Fruit fly (Drosophila melanogaster) whole organism, wandering third instar larva: Measurements from ENCODE around the gene Syx5.

Source experiments
- Abd-B ChIP-seq: fragments of >200 bp; optimal IDR thresholded peaks from 2 replicates; lab custom pipeline; 2017; ENCODE audit warnings: missing biosample characterization, missing genetic modification characterization
- CG32264 ChIP-seq: fragments of 200-800 bp; sonication (Bioruptor generic); optimal IDR thresholded peaks from 2 replicates; lab custom pipeline; 2016; ENCODE audit warnings: missing biosample characterization, missing genetic modification characterization
- CG9705 ChIP-seq: fragments of 200-800 bp; sonication (Bioruptor generic); optimal IDR thresholded peaks from 2 replicates; lab custom pipeline; 2018; ENCODE audit warnings: missing biosample characterization, mild to moderate bottlenecking, missing genetic modification characterization
- CrebA ChIP-seq: fragments of 200-800 bp; sonication (Bioruptor generic); optimal IDR thresholded peaks from 2 replicates; lab custom pipeline; 2016; ENCODE audit warnings: missing biosample characterization, mild to moderate bottlenecking, missing genetic modification characterization, borderline replicate concordance
- Dfd ChIP-seq: fragments of >200 bp; optimal IDR thresholded peaks from 2 replicates; lab custom pipeline; 2017; ENCODE audit warnings: missing biosample characterization, missing genetic modification characterization
- Dif ChIP-seq: fragments of 200-275, 200-300 bp; sonication (Bioruptor generic); optimal IDR thresholded peaks from 2 replicates; lab custom pipeline; 2018; ENCODE audit warnings: missing biosample characterization, missing genetic modification characterization; ENCODE audit not compliant: partially characterized antibody
- GATAd ChIP-seq: sonication (Bioruptor generic); optimal IDR thresholded peaks from 2 replicates; lab custom pipeline; 2016; ENCODE audit warnings: missing biosample characterization, missing genetic modification characterization
- HLH106 ChIP-seq: fragments of 200-800 bp; optimal IDR thresholded peaks from 3 replicates; lab custom pipeline; 2019; ENCODE audit warnings: missing biosample characterization, mild to moderate bottlenecking, missing genetic modification characterization, moderate library complexity
- Hr78 ChIP-seq: fragments of >200 bp; optimal IDR thresholded peaks from 2 replicates; lab custom pipeline; 2017; ENCODE audit warnings: missing biosample characterization, missing genetic modification characterization
- Hr83 ChIP-seq: fragments of 200-300 bp; sonication (Bioruptor generic); optimal IDR thresholded peaks from 2 replicates; lab custom pipeline; 2016; ENCODE audit warnings: missing biosample characterization, mild to moderate bottlenecking, missing genetic modification characterization, moderate library complexity; ENCODE audit not compliant: poor library complexity, severe bottlenecking
- Jra ChIP-seq: sonication (Bioruptor generic); optimal IDR thresholded peaks from 2 replicates; lab custom pipeline; 2016; ENCODE audit warnings: missing biosample characterization, missing genetic modification characterization
- Myc ChIP-seq: fragments of >200 bp; optimal IDR thresholded peaks from 2 replicates; lab custom pipeline; 2017
- N ChIP-seq: fragments of >200 bp; optimal IDR thresholded peaks from 2 replicates; lab custom pipeline; 2018; ENCODE audit warnings: missing biosample characterization, missing external identifiers, missing genetic modification characterization
- OdsH ChIP-seq: fragments of 200-800 bp; sonication (Bioruptor generic); optimal IDR thresholded peaks from 2 replicates; lab custom pipeline; 2016; ENCODE audit warnings: missing biosample characterization, mild to moderate bottlenecking, missing genetic modification characterization
- Rel ChIP-seq, 2 experiments: fragments of 200-800 bp; sonication (Bioruptor generic) in 1 of 2; optimal IDR thresholded peaks; 2 replicates in 1 of 2; 3 replicates in 1 of 2; lab custom pipeline; 2016 to 2019; ENCODE audit warnings: mild to moderate bottlenecking in 2 of 2, missing biosample characterization in 2 of 2, missing genetic modification characterization in 2 of 2, moderate library complexity in 1 of 2
- Sp1 ChIP-seq: fragments of 200-800 bp; sonication (Bioruptor generic); optimal IDR thresholded peaks from 3 replicates; lab custom pipeline; 2019; ENCODE audit warnings: missing biosample characterization, mild to moderate bottlenecking, missing genetic modification characterization, moderate library complexity
- Vsx2 ChIP-seq: fragments of 200-300, 225-300 bp; sonication (Bioruptor generic); optimal IDR thresholded peaks from 2 replicates; lab custom pipeline; 2018; ENCODE audit warnings: missing biosample characterization, missing genetic modification characterization; ENCODE audit not compliant: partially characterized antibody
- brk ChIP-seq: fragments of 200-800 bp; sonication (Bioruptor generic); optimal IDR thresholded peaks from 2 replicates; lab custom pipeline; 2016; ENCODE audit warnings: missing biosample characterization, mild to moderate bottlenecking, missing genetic modification characterization
- dl ChIP-seq, 2 experiments: fragments of 175-275, 200-275 bp in 1 of 2; fragments of 200-275 bp in 1 of 2; sonication (Bioruptor generic); optimal IDR thresholded peaks; lab custom pipeline; 2018; ENCODE audit warnings: mild to moderate bottlenecking in 2 of 2, missing biosample characterization in 2 of 2, missing genetic modification characterization in 2 of 2, moderate library complexity in 2 of 2; ENCODE audit not compliant: partially characterized antibody in 2 of 2, insufficient read depth in 1 of 2
- dsf ChIP-seq: sonication (Bioruptor generic); optimal IDR thresholded peaks from 2 replicates; lab custom pipeline; 2016; ENCODE audit warnings: missing biosample characterization, missing genetic modification characterization, borderline replicate concordance
- ey ChIP-seq: fragments of 200-800 bp; sonication (Bioruptor generic); optimal IDR thresholded peaks from 2 replicates; lab custom pipeline; 2016; ENCODE audit warnings: missing biosample characterization, missing genetic modification characterization
- foxo ChIP-seq, 2 experiments: fragments of 200-800 bp; sonication (Bioruptor generic); optimal IDR thresholded peaks; 2 replicates in 1 of 2; 3 replicates in 1 of 2; lab custom pipeline; 2016 to 2017; ENCODE audit warnings: missing biosample characterization in 2 of 2, missing genetic modification characterization in 2 of 2
- fru ChIP-seq: fragments of 200-800 bp; sonication (Bioruptor generic); optimal IDR thresholded peaks from 3 replicates; lab custom pipeline; 2016; ENCODE audit warnings: missing biosample characterization, mild to moderate bottlenecking, missing genetic modification characterization
- h ChIP-seq: fragments of 200-800 bp; sonication (Bioruptor generic); optimal IDR thresholded peaks from 3 replicates; lab custom pipeline; 2016; ENCODE audit warnings: missing biosample characterization, mild to moderate bottlenecking, missing genetic modification characterization
- jim ChIP-seq: fragments of 175-275, 200-325 bp; sonication (Bioruptor generic); optimal IDR thresholded peaks from 2 replicates; lab custom pipeline; 2016; ENCODE audit warnings: missing biosample characterization, mild to moderate bottlenecking, missing genetic modification characterization
- lola ChIP-seq: fragments of >200 bp; optimal IDR thresholded peaks from 2 replicates; lab custom pipeline; 2017; ENCODE audit warnings: missing biosample characterization, missing genetic modification characterization
- pan ChIP-seq: fragments of >200 bp; optimal IDR thresholded peaks from 2 replicates; lab custom pipeline; 2017
- psq ChIP-seq: fragments of 200-800 bp; sonication (Bioruptor generic); optimal IDR thresholded peaks from 3 replicates; lab custom pipeline; 2017; ENCODE audit warnings: missing biosample characterization, mild to moderate bottlenecking, missing genetic modification characterization, moderate library complexity
- rgr ChIP-seq: fragments of 200-800 bp; sonication (Bioruptor generic); optimal IDR thresholded peaks from 3 replicates; lab custom pipeline; 2016; ENCODE audit warnings: missing biosample characterization, mild to moderate bottlenecking, missing genetic modification characterization
- sage ChIP-seq: fragments of 200-800 bp; sonication (Bioruptor generic); optimal IDR thresholded peaks from 2 replicates; lab custom pipeline; 2016; ENCODE audit warnings: missing biosample characterization, mild to moderate bottlenecking, missing genetic modification characterization
- sv ChIP-seq: fragments of 200-800 bp; sonication (Bioruptor generic); optimal IDR thresholded peaks from 3 replicates; lab custom pipeline; 2016; ENCODE audit warnings: missing biosample characterization, missing genetic modification characterization
- tai ChIP-seq: sonication (Bioruptor generic); optimal IDR thresholded peaks from 2 replicates; lab custom pipeline; 2016; ENCODE audit warnings: missing biosample characterization, missing genetic modification characterization
- usp ChIP-seq: fragments of >200 bp; optimal IDR thresholded peaks from 2 replicates; lab custom pipeline; 2017; ENCODE audit warnings: missing biosample characterization, missing genetic modification characterization
- woc ChIP-seq: sonication (Bioruptor generic); optimal IDR thresholded peaks from 2 replicates; lab custom pipeline; 2016; ENCODE audit warnings: missing biosample characterization, mild to moderate bottlenecking, missing genetic modification characterization

The Syx5 gene

DNA sequence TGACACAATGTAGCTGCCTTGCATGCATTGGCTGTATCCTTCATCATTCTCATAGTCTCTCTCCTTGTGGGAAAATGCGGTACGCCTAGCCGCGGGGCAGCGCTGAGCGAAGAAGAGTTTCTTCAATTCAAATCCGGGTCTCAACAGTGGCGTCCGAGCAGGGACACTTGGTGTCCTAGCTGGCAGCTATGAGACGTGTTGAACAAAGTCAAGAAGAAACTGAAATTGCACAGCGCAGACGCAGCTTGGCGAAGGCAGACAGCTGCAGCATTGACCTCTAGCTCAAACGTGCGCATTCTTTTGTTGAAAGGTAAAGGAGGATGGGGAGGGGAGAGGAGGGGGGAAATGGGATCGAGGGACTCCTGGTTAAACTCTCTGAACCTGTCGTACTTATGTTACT, 43.4 kb upstream of the Syx5 start:
- TF ChIP-seq HLH106 (tag; lab: Kevin White, UChicago) = no peak
- TF ChIP-seq dsf (GFP tag; lab: Kevin White, UChicago) = no peak
- no peak for TF ChIP-seq sage
- TF ChIP-seq, all 38 proteins: peak for 0

DNA sequence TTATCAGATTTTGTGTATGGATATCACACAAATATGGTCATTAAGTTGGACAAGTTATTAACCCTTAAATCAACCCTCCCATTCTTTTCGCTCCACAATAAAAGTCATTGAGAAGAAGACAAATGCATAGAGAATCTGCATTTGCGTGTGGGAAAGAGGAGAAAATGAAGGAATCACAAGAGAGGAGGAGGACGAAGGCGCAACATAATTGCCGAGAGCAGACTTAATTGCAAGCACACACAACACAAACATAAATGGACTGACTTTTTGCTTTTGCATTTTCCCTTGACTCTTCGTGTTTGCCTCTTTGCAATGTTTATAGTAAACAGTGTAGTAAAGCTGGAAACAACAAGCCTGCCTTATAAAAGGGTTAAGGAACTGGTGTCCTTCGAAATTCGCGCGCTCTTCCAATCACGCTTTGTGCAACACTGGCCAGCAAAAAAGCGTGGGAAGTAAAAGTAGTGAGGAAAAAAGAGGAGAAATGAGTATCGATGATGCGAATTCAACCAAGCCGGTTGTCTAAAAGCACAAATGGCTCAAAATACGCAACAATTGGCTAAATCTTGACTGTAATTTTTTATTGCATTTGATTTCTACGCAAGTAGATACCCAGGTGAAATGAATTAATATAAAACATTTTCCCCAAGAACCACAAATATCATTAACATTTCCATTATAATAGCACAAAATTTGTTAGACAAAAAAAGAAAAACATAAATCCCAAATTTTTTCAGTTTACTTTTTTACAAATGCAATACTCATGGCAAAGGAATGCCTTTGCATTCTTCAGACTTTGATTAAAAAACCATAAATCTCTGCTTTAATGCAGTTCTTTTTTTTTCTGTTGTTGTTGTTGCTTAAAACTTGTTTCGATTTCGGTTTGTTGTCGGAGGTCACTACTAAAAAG, 39.7 kb upstream of the Syx5 start:
- TF ChIP-seq N (no peak), h (no peak), Hr83 (peak; percentile 27), foxo (GFP tag; optimal IDR thresholded peaks at IDR 0.05; lab: Kevin White, UChicago) (peak in 1 of 2 experiments; percentile 18), fru (GFP tag; lab: Kevin White, UChicago) (no peak), lola (GFP tag; lab: Kevin White, UChicago) (no peak), Dfd (GFP tag; lab: Kevin White, UChicago) (no peak), usp (no peak), psq (peak; percentile 82), dl (GFP tag; optimal IDR thresholded peaks at IDR 0.05; lab: Kevin White, UChicago; ENCODE audit: insufficient read depth in 1 of 2, partially characterized antibody in 2 of 2) (no peak), ey (GFP tag; lab: Kevin White, UChicago) (peak; percentile 3)

DNA sequence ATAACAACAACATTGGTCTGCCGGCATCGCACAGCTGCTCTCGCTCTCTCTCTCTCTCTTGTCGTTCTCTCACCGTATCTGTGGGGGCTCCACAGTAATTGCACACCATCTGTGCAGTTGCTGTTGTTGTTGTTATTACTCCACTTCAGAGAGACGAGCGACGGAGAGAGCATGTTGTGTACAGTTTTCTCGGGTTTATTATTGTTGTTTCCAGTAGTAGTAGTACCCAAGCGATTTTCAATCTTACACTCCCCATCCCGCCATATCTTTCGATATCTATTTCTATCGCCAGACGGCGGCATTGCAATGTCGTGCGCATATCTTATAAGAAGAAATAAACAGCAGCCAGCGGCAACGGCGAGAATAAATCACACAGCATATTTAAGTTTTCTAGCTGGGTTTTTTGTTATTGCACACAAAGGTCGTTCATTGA, 39.0 kb upstream of the Syx5 start:
- TF ChIP-seq Dif (GFP tag; lab: Kevin White, UChicago) (peak; percentile 77), foxo (GFP tag; optimal IDR thresholded peaks at IDR 0.05; lab: Kevin White, UChicago) (no peak), Rel (GFP tag; optimal IDR thresholded peaks at IDR 0.05; lab: Kevin White, UChicago) (no peak), Rel (tag; optimal IDR thresholded peaks at IDR 0.05; lab: Kevin White, UChicago) (peak; percentile 53), lola (GFP tag; lab: Kevin White, UChicago) (no peak), ey (GFP tag; lab: Kevin White, UChicago) (no peak), jim (GFP tag; lab: Kevin White, UChicago) (no peak), CG9705 (GFP tag; lab: Kevin White, UChicago) (no peak), dl (GFP tag; optimal IDR thresholded peaks at IDR 0.05; lab: Kevin White, UChicago; ENCODE audit: insufficient read depth in 1 of 2, partially characterized antibody in 2 of 2) (peak; percentile 67 to 71), fru (GFP tag; lab: Kevin White, UChicago) (peak; percentile 86), Hr78 (GFP tag; lab: Kevin White, UChicago) (no peak), Vsx2 (GFP tag; lab: Kevin White, UChicago) (peak; percentile 44)

DNA sequence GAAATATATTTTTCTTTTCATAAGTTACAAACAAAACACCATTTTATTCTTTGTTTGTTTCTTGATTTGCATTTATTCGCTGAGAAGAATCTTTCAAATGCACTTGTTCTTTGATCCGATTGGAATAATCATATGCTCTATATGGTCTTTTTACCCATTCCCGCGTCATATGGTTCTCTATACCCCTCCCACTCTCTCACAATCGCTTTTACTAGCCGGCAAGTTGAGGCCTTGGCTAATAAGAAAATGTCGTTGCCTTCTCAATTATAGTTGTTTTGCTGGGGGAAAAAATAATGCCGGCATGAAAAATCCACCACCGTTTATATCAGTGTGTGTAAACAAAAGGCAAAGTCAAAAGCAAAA, 38.3 kb upstream of the Syx5 start:
- no peak for TF ChIP-seq GATAd
- TF ChIP-seq pan (lab: Kevin White, UChicago) = no peak
- no peak for TF ChIP-seq dl (GFP tag; optimal IDR thresholded peaks at IDR 0.05; lab: Kevin White, UChicago; ENCODE audit: insufficient read depth in 1 of 2, partially characterized antibody in 2 of 2)
- TF ChIP-seq lola (GFP tag; lab: Kevin White, UChicago) = no peak
- no peak for TF ChIP-seq CrebA (GFP tag; lab: Kevin White, UChicago)

DNA sequence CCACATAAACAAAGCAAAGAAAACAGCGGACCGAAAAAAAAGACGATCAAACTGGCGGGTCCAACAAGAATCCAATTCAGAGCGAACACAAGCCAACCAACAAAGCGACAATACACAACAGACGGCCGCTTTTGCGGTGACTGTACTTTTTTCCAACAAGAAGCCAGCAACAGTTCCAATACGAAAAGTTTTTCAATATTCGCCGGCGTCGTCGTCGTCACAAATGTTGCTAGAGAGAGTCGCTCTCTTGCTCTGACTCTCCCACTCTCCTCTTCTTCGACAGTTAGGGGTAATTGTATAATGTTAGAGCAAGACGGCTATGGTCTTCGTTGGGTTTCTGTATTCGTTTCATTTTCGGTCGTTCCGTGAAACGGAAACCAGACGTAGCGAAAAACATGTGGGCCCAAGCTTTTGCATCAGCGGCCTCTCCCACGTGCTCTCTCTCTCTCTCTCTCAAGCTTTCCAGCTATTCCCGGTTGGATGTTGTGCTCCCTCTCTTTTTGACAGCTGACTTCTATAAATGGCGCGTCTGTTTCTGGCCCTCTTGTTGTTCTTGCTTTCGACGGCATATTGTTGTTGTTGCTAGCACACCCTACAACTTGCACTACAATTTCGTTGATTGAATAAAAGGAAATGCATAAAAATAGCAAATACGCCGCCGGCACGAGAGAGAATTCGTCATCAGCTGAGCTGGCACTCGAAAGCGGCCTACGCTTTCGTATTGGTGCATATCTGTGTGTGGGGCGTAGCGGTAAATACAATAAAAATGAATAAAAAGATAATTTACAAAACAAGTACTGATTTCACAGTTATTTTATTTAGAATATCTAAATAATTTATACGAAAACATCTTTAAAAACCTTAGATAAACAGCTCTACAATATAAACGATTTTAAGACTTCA, 37.7 kb upstream of the Syx5 start:
- TF ChIP-seq Dif (GFP tag; lab: Kevin White, UChicago) = peak; percentile 92
- TF ChIP-seq Hr83 = peak; percentile 78
- peak; percentile 89 for TF ChIP-seq Sp1 (GFP tag; lab: Kevin White, UChicago)
- no peak for TF ChIP-seq lola (GFP tag; lab: Kevin White, UChicago)
- TF ChIP-seq rgr (GFP tag; lab: Kevin White, UChicago) = peak; percentile 89
- no peak for TF ChIP-seq GATAd
- peak; percentile 76 for TF ChIP-seq sage
- peak; percentile 70 for TF ChIP-seq brk (GFP tag; lab: Kevin White, UChicago)
- peak; percentile 26 for TF ChIP-seq ey (GFP tag; lab: Kevin White, UChicago)
- TF ChIP-seq dl (GFP tag; optimal IDR thresholded peaks at IDR 0.05; lab: Kevin White, UChicago; ENCODE audit: insufficient read depth in 1 of 2, partially characterized antibody in 2 of 2) = peak; percentile 77 to 91
- peak; percentile 87 for TF ChIP-seq h
- peak; percentile 70 for TF ChIP-seq CG32264
- peak; percentile 9 for TF ChIP-seq woc (GFP tag; lab: Kevin White, UChicago)
- TF ChIP-seq HLH106 (tag; lab: Kevin White, UChicago) = peak; percentile 62
- TF ChIP-seq Dfd (GFP tag; lab: Kevin White, UChicago) = no peak
- TF ChIP-seq Abd-B (GFP tag; lab: Kevin White, UChicago) = no peak
- no peak for TF ChIP-seq tai
- TF ChIP-seq Jra = no peak
- TF ChIP-seq Rel (GFP tag; optimal IDR thresholded peaks at IDR 0.05; lab: Kevin White, UChicago) = peak; percentile 23
- TF ChIP-seq Rel (tag; optimal IDR thresholded peaks at IDR 0.05; lab: Kevin White, UChicago) = peak; percentile 76
- TF ChIP-seq sv (GFP tag; lab: Kevin White, UChicago) = no peak
- TF ChIP-seq foxo (GFP tag; optimal IDR thresholded peaks at IDR 0.05; lab: Kevin White, UChicago) = peak in 1 of 2 experiments; percentile 44
- peak; percentile 78 for TF ChIP-seq OdsH (GFP tag; lab: Kevin White, UChicago)
- peak; percentile 85 for TF ChIP-seq Myc (lab: Kevin White, UChicago)
- TF ChIP-seq fru (GFP tag; lab: Kevin White, UChicago) = peak; percentile 65
- peak; percentile 63 for TF ChIP-seq psq
- no peak for TF ChIP-seq usp
